Worm (Caenorhabditis elegans) whole organism, L3 larva: Measurements from ENCODE around the gene cpl-1.

Experiments
- ZK546.5 ChIP-seq: sonication (generic microtip); optimal IDR thresholded peaks from 2 replicates; lab custom pipeline; 2017; ENCODE audit warnings: missing biosample characterization, missing genetic modification characterization
- ceh-16 ChIP-seq: sonication (generic microtip); optimal IDR thresholded peaks from 2 replicates; lab custom pipeline; 2017; ENCODE audit warnings: missing biosample characterization, missing genetic modification characterization
- elt-3 ChIP-seq, 3 experiments: fragments of 150-350 bp in 1 of 3; sonication (generic microtip) in 2 of 3; optimal IDR thresholded peaks; 2 replicates in 2 of 3; 4 replicates in 1 of 3; lab custom pipeline; 2014 to 2017; ENCODE audit warnings: missing biosample characterization in 3 of 3, missing genetic modification characterization in 3 of 3
- fos-1 ChIP-seq: fragments of 150-350 bp; optimal IDR thresholded peaks from 2 replicates; lab custom pipeline; 2014; ENCODE audit warnings: missing biosample characterization, missing genetic modification characterization
- lin-39 ChIP-seq: fragments of 150-350 bp; optimal IDR thresholded peaks from 2 replicates; lab custom pipeline; 2018; ENCODE audit warnings: missing biosample characterization, missing genetic modification reagents, missing genetic modification characterization
- nhr-11 ChIP-seq: fragments of 150-350 bp; optimal IDR thresholded peaks from 2 replicates; lab custom pipeline; 2014; ENCODE audit warnings: missing biosample characterization, missing genetic modification characterization
- skn-1 ChIP-seq: fragments of 150-350 bp; optimal IDR thresholded peaks from 2 replicates; lab custom pipeline; 2014; ENCODE audit warnings: missing biosample characterization, missing genetic modification characterization
- unc-62 ChIP-seq: fragments of 150-350 bp; sonication (generic microtip); optimal IDR thresholded peaks from 4 replicates; lab custom pipeline; 2014; ENCODE audit warnings: missing biosample characterization, missing genetic modification reagents, missing genetic modification characterization

DNA sequence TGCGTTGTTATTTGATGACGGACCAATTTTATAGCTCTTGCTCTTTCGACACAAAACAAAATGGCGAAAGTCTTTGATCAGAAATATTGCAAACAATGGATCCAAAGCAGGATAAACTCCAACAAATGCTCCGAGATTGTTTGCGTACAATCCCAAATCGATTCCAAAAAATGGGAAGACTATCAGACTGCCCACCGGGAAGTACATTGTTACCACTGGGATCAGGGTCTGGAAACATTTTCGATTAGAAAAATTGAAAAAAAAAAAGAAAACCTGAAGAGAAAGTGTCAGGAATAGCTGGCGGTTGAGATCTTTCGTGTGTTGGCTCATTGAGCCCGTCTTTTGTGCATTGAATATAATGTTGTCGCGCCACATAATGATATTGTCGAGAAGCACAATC, 14.1 kb downstream of the cpl-1 start:
- TF ChIP-seq fos-1 (tag; lab: Kevin White, UChicago) = no peak
- no peak for TF ChIP-seq lin-39 (tag; lab: Kevin White, UChicago)
- no peak for TF ChIP-seq skn-1 (tag; lab: Kevin White, UChicago)
- TF ChIP-seq ceh-16 (tag; lab: Kevin White, UChicago) = no peak
- TF ChIP-seq unc-62 = no peak
- no peak for TF ChIP-seq nhr-11 (tag; lab: Kevin White, UChicago)
- no peak for TF ChIP-seq elt-3 (tag; optimal IDR thresholded peaks at IDR 0.05; lab: Kevin White, UChicago)
- no peak for TF ChIP-seq ZK546.5 (tag; lab: Kevin White, UChicago)
